Fruit fly (Drosophila melanogaster) whole organism, adult: Measurements from ENCODE around the gene Dpp10.

Source experiments
- CG12768 ChIP-seq: fragments of 200-800 bp; sonication (Bioruptor generic); optimal IDR thresholded peaks from 2 replicates; lab custom pipeline; 2017; ENCODE audit warnings: missing biosample characterization, missing genetic modification characterization, mild to moderate bottlenecking, moderate library complexity, missing genetic modification reagents
- CG33017 ChIP-seq: fragments of 200-800 bp; sonication (Bioruptor generic); optimal IDR thresholded peaks from 2 replicates; lab custom pipeline; 2018; ENCODE audit warnings: missing biosample characterization, mild to moderate bottlenecking, missing genetic modification characterization, moderate library complexity
- CG5204 ChIP-seq: fragments of 200-800 bp; sonication (Bioruptor generic); optimal IDR thresholded peaks from 2 replicates; lab custom pipeline; 2016; ENCODE audit warnings: missing biosample characterization, missing genetic modification characterization
- CG7045 ChIP-seq: fragments of 200-800 bp; sonication (Bioruptor generic); optimal IDR thresholded peaks from 2 replicates; lab custom pipeline; 2017; ENCODE audit warnings: missing biosample characterization, mild to moderate bottlenecking, missing genetic modification characterization
- CG7101 ChIP-seq: fragments of 200-800 bp; sonication (Bioruptor generic); optimal IDR thresholded peaks from 2 replicates; lab custom pipeline; 2018; ENCODE audit warnings: missing biosample characterization, mild to moderate bottlenecking, missing genetic modification characterization, moderate library complexity
- bab1 ChIP-seq: fragments of 200-800 bp; sonication (Bioruptor generic); optimal IDR thresholded peaks from 3 replicates; lab custom pipeline; 2019; ENCODE audit warnings: missing biosample characterization, mild to moderate bottlenecking, missing genetic modification characterization, moderate library complexity
- cic ChIP-seq: fragments of 200-800 bp; sonication (Bioruptor generic); optimal IDR thresholded peaks from 2 replicates; lab custom pipeline; 2017; ENCODE audit warnings: missing biosample characterization, mild to moderate bottlenecking, missing genetic modification characterization, moderate library complexity
- cnc ChIP-seq, 2 experiments: fragments of >200 bp; optimal IDR thresholded peaks; 2 replicates each; lab custom pipeline; 2017
- kay ChIP-seq: fragments of 200-800 bp; sonication (Bioruptor generic); peaks from one replicate; lab custom pipeline; 2016; ENCODE audit warnings: missing biosample characterization, missing genetic modification characterization, borderline replicate concordance
- tj ChIP-seq: fragments of 200-800 bp; sonication (Bioruptor generic); optimal IDR thresholded peaks from 3 replicates; lab custom pipeline; 2017; ENCODE audit warnings: missing biosample characterization, mild to moderate bottlenecking, missing genetic modification characterization, moderate library complexity
- toe ChIP-seq: fragments of 200-800 bp; sonication (Bioruptor generic); optimal IDR thresholded peaks from 2 replicates; lab custom pipeline; 2016; ENCODE audit warnings: missing biosample characterization, missing genetic modification characterization

dm6 chr2L:6644421-6645059 lies 43.7 kb upstream of the Dpp10 start:
- TF ChIP-seq toe (GFP tag; lab: Kevin White, UChicago) = no peak
- no peak for TF ChIP-seq CG12768
- no peak for TF ChIP-seq cnc (optimal IDR thresholded peaks at IDR 0.05; lab: Kevin White, UChicago)
- TF ChIP-seq CG7045 (GFP tag; lab: Kevin White, UChicago) = no peak
- no peak for TF ChIP-seq CG5204 (GFP tag; lab: Kevin White, UChicago)
- peak; percentile 93 for TF ChIP-seq tj (GFP tag; lab: Kevin White, UChicago)
- no peak for TF ChIP-seq CG7101 (tag; lab: Kevin White, UChicago)
- no peak for TF ChIP-seq CG33017 (tag; lab: Kevin White, UChicago)
- TF ChIP-seq bab1 (GFP tag; lab: Kevin White, UChicago) = no peak
- TF ChIP-seq kay = peak; percentile 99
- peak; percentile 52 for TF ChIP-seq cic (GFP tag; lab: Kevin White, UChicago)
